Fruit fly (Drosophila melanogaster) whole organism, embryonic: ENCODE measurements around the gene fal.

Source experiments
- CG10431 ChIP-seq: fragments of 200-800 bp; sonication (Bioruptor generic); optimal IDR thresholded peaks from 3 replicates; lab custom pipeline; 2018; ENCODE audit warnings: missing biosample characterization, mild to moderate bottlenecking, missing genetic modification characterization
- CG10543 ChIP-seq: fragments of 200-800 bp; sonication (Bioruptor generic); optimal IDR thresholded peaks from 3 replicates; lab custom pipeline; 2017; ENCODE audit warnings: missing biosample characterization, mild to moderate bottlenecking, missing genetic modification characterization, moderate library complexity
- CG11093 ChIP-seq: fragments of 200-800 bp; sonication (Bioruptor generic); IDR thresholded peaks from 3 replicates; pipeline ENCODE4 v1.3.6; 2022; ENCODE audit warnings: missing biosample characterization, missing genetic modification characterization
- CG11247 ChIP-seq: fragments of 200-800 bp; sonication (Bioruptor generic); IDR thresholded peaks from 2 replicates; pipeline ENCODE4 v1.3.6; 2022; ENCODE audit warnings: missing biosample characterization, missing genetic modification characterization
- CG12219 ChIP-seq: fragments of 200-800 bp; sonication (Bioruptor generic); optimal IDR thresholded peaks from 3 replicates; lab custom pipeline; 2018; ENCODE audit warnings: missing biosample characterization, mild to moderate bottlenecking, missing genetic modification characterization
- CG12391 ChIP-seq: fragments of 200-800 bp; sonication (Bioruptor generic); optimal IDR thresholded peaks from 3 replicates; lab custom pipeline; 2018; ENCODE audit warnings: missing biosample characterization, mild to moderate bottlenecking, missing genetic modification characterization, moderate library complexity
- CG13624 ChIP-seq: fragments of 200-800 bp; sonication (Bioruptor generic); optimal IDR thresholded peaks from 2 replicates; lab custom pipeline; 2016; ENCODE audit warnings: missing biosample characterization, missing genetic modification characterization
- CG14710 ChIP-seq: fragments of 200-800 bp; sonication (Bioruptor generic); optimal IDR thresholded peaks from 3 replicates; lab custom pipeline; 2019; ENCODE audit warnings: missing biosample characterization, mild to moderate bottlenecking, missing genetic modification characterization, moderate library complexity
- CG15269 ChIP-seq: fragments of 200-800 bp; sonication (Bioruptor generic); optimal IDR thresholded peaks from 2 replicates; lab custom pipeline; 2018; ENCODE audit warnings: missing biosample characterization, mild to moderate bottlenecking, missing genetic modification characterization, moderate library complexity
- CG1602 ChIP-seq: fragments of 200-800 bp; sonication (Bioruptor generic); optimal IDR thresholded peaks from 3 replicates; lab custom pipeline; 2016; ENCODE audit warnings: missing biosample characterization, missing genetic modification characterization
- CG16779 ChIP-seq: fragments of 200-800 bp; sonication (Bioruptor generic); IDR thresholded peaks from 2 replicates; pipeline ENCODE4 v1.3.6; 2022; ENCODE audit warnings: missing biosample characterization, missing genetic modification characterization
- CG16813 ChIP-seq: fragments of 200-800 bp; sonication (Bioruptor generic); IDR thresholded peaks from 3 replicates; pipeline ENCODE4 v1.3.6; 2022; ENCODE audit warnings: missing biosample characterization, missing genetic modification characterization; ENCODE audit not compliant: partially characterized antibody
- CG17361 ChIP-seq: fragments of 200-800 bp; sonication (Bioruptor generic); IDR thresholded peaks from 3 replicates; pipeline ENCODE4 v1.3.6; 2022; ENCODE audit warnings: missing biosample characterization, missing genetic modification characterization
- CG30403 ChIP-seq: fragments of 200-800 bp; sonication (Bioruptor generic); optimal IDR thresholded peaks from 3 replicates; lab custom pipeline; 2016; ENCODE audit warnings: missing biosample characterization, missing genetic modification characterization
- CG31365 ChIP-seq: fragments of 200-800 bp; sonication (Bioruptor generic); optimal IDR thresholded peaks from 2 replicates; lab custom pipeline; 2018; ENCODE audit warnings: missing biosample characterization, mild to moderate bottlenecking, missing genetic modification characterization
- CG34376 ChIP-seq: fragments of 200-800 bp; sonication (Bioruptor generic); optimal IDR thresholded peaks from 2 replicates; lab custom pipeline; 2018; ENCODE audit warnings: missing biosample characterization, mild to moderate bottlenecking, missing genetic modification characterization
- CG34422 ChIP-seq: fragments of 200-800 bp; sonication (Bioruptor generic); IDR thresholded peaks from 3 replicates; pipeline ENCODE4 v1.3.6; 2022; ENCODE audit warnings: missing biosample characterization, missing genetic modification characterization
- CG3995 ChIP-seq: fragments of 200-800 bp; sonication (Bioruptor generic); optimal IDR thresholded peaks from 3 replicates; lab custom pipeline; 2016; ENCODE audit warnings: missing biosample characterization, missing genetic modification characterization
- CG4707 ChIP-seq: fragments of 200-800 bp; sonication (Bioruptor generic); optimal IDR thresholded peaks from 2 replicates; lab custom pipeline; 2018; ENCODE audit warnings: missing biosample characterization, mild to moderate bottlenecking, missing genetic modification characterization, moderate library complexity
- CG8281 ChIP-seq: fragments of 200-800 bp; sonication (Bioruptor generic); optimal IDR thresholded peaks from 2 replicates; lab custom pipeline; 2018; ENCODE audit warnings: missing biosample characterization, mild to moderate bottlenecking, missing genetic modification characterization, moderate library complexity
- CG8765 ChIP-seq: fragments of 200-800 bp; sonication (Bioruptor generic); IDR thresholded peaks from 2 replicates; pipeline ENCODE4 v1.3.6; 2022; ENCODE audit warnings: missing biosample characterization, missing genetic modification characterization
- CG9932 ChIP-seq: fragments of 200-800 bp; sonication (Bioruptor generic); IDR thresholded peaks from 2 replicates; pipeline ENCODE4 v1.3.6; 2022; ENCODE audit warnings: missing biosample characterization, missing genetic modification characterization
- CkIIα-i1 ChIP-seq: fragments of 200-800 bp; sonication (Bioruptor generic); IDR thresholded peaks from 2 replicates; pipeline ENCODE4 v1.3.6; 2022; ENCODE audit warnings: missing biosample characterization, missing genetic modification characterization
- Dek ChIP-seq: fragments of 200-800 bp; sonication (Bioruptor generic); optimal IDR thresholded peaks from 3 replicates; lab custom pipeline; 2019; ENCODE audit warnings: missing biosample characterization, mild to moderate bottlenecking, missing genetic modification characterization, moderate library complexity
- Doc3 ChIP-seq: fragments of 200-800 bp; sonication (Bioruptor generic); IDR thresholded peaks from 3 replicates; pipeline ENCODE4 v1.3.6; 2022; ENCODE audit warnings: missing biosample characterization, missing genetic modification characterization; ENCODE audit not compliant: partially characterized antibody
- E2f2 ChIP-seq: fragments of 200-800 bp; sonication (Bioruptor generic); IDR thresholded peaks from 2 replicates; pipeline ENCODE4 v1.3.6; 2022; ENCODE audit warnings: missing biosample characterization, missing genetic modification characterization
- HHEX ChIP-seq: fragments of 200-800 bp; sonication (Bioruptor generic); optimal IDR thresholded peaks from 3 replicates; lab custom pipeline; 2017; ENCODE audit warnings: missing biosample characterization, mild to moderate bottlenecking, missing genetic modification characterization, missing genetic modification reagents
- Hr39 ChIP-seq: fragments of >200 bp; optimal IDR thresholded peaks from 2 replicates; lab custom pipeline; 2017
- Med ChIP-seq: fragments of 200-800 bp; sonication (Bioruptor generic); peaks from one replicate; lab custom pipeline; 2016; ENCODE audit warnings: missing biosample characterization, missing genetic modification characterization, mild to moderate bottlenecking, inconsistent platforms, moderate library complexity
- NC2β ChIP-seq: fragments of 200-800 bp; sonication (Bioruptor generic); optimal IDR thresholded peaks from 2 replicates; lab custom pipeline; 2016; ENCODE audit warnings: missing biosample characterization, missing genetic modification characterization
- Sox102F ChIP-seq: fragments of 200-800 bp; sonication (Bioruptor generic); optimal IDR thresholded peaks from 2 replicates; lab custom pipeline; 2018; ENCODE audit warnings: missing biosample characterization, mild to moderate bottlenecking, missing genetic modification characterization, moderate library complexity
- Sry-δ ChIP-seq: fragments of 200-800 bp; sonication (Bioruptor generic); optimal IDR thresholded peaks from 2 replicates; lab custom pipeline; 2016; ENCODE audit warnings: missing biosample characterization, missing genetic modification characterization
- Tbp ChIP-seq: fragments of >200 bp; optimal IDR thresholded peaks from 2 replicates; lab custom pipeline; 2018; ENCODE audit warnings: missing biosample characterization, missing genetic modification characterization
- ab ChIP-seq: fragments of 200-800 bp; sonication (Bioruptor generic); optimal IDR thresholded peaks from 2 replicates; lab custom pipeline; 2016; ENCODE audit warnings: missing biosample characterization, missing genetic modification characterization
- ase ChIP-seq: fragments of 200-800 bp; sonication (Bioruptor generic); IDR thresholded peaks from 3 replicates; pipeline ENCODE4 v1.3.6; 2022; ENCODE audit warnings: missing biosample characterization, missing genetic modification characterization
- bcd ChIP-seq: fragments of 200-800 bp; sonication (Bioruptor generic); optimal IDR thresholded peaks from 2 replicates; lab custom pipeline; 2017; ENCODE audit warnings: missing biosample characterization, mild to moderate bottlenecking, missing genetic modification characterization
- croc ChIP-seq: fragments of 200-800 bp; sonication (Bioruptor generic); conservative IDR thresholded peaks from 3 replicates; pipeline ENCODE4 v1.3.6; 2022; ENCODE audit warnings: missing biosample characterization, missing genetic modification characterization
- dmrt11E ChIP-seq: fragments of 200-800 bp; sonication (Bioruptor generic); optimal IDR thresholded peaks from 3 replicates; lab custom pipeline; 2018; ENCODE audit warnings: missing biosample characterization, mild to moderate bottlenecking, missing genetic modification characterization, moderate library complexity
- eyg ChIP-seq: fragments of 200-800 bp; sonication (Bioruptor generic); optimal IDR thresholded peaks from 3 replicates; lab custom pipeline; 2016; ENCODE audit warnings: missing biosample characterization, missing genetic modification characterization
- fd64A ChIP-seq: fragments of 200-800 bp; sonication (Bioruptor generic); optimal IDR thresholded peaks from 3 replicates; lab custom pipeline; 2018; ENCODE audit warnings: missing biosample characterization, mild to moderate bottlenecking, missing genetic modification characterization
- grau ChIP-seq: fragments of 200-800 bp; optimal IDR thresholded peaks from 3 replicates; lab custom pipeline; 2019; ENCODE audit warnings: missing biosample characterization, mild to moderate bottlenecking, missing genetic modification characterization, moderate library complexity
- gsb ChIP-seq: fragments of 200-800 bp; sonication (Bioruptor generic); IDR thresholded peaks from 2 replicates; pipeline ENCODE4 v1.3.6; 2022; ENCODE audit warnings: missing biosample characterization, missing genetic modification characterization
- inv ChIP-seq: fragments of 200-800 bp; sonication (Bioruptor generic); IDR thresholded peaks from 2 replicates; pipeline ENCODE4 v1.3.6; 2022; ENCODE audit warnings: missing biosample characterization, missing genetic modification characterization; ENCODE audit not compliant: partially characterized antibody
- lilli ChIP-seq: fragments of 200-800 bp; sonication (Bioruptor generic); optimal IDR thresholded peaks from 3 replicates; lab custom pipeline; 2016; ENCODE audit warnings: missing biosample characterization, missing genetic modification characterization
- pzg ChIP-seq: fragments of 200-800 bp; sonication (Bioruptor generic); optimal IDR thresholded peaks from 3 replicates; lab custom pipeline; 2018; ENCODE audit warnings: missing biosample characterization, mild to moderate bottlenecking, missing genetic modification characterization, moderate library complexity
- rib ChIP-seq: fragments of 200-800 bp; sonication (Bioruptor generic); IDR thresholded peaks from 2 replicates; pipeline ENCODE4 v1.3.6; 2022; ENCODE audit warnings: missing biosample characterization, missing genetic modification characterization
- ro ChIP-seq: fragments of 200-800 bp; sonication (Bioruptor generic); IDR thresholded peaks from 2 replicates; pipeline ENCODE4 v1.3.6; 2022; ENCODE audit warnings: missing biosample characterization, missing genetic modification characterization
- schlank ChIP-seq: fragments of 200-800 bp; sonication (Bioruptor generic); optimal IDR thresholded peaks from 2 replicates; lab custom pipeline; 2018; ENCODE audit warnings: missing biosample characterization, mild to moderate bottlenecking, missing genetic modification characterization
- sd ChIP-seq: fragments of 200-800 bp; sonication (Bioruptor generic); optimal IDR thresholded peaks from 3 replicates; lab custom pipeline; 2018; ENCODE audit warnings: missing biosample characterization, mild to moderate bottlenecking, missing genetic modification characterization, moderate library complexity
- toy ChIP-seq: fragments of 200-800 bp; sonication (Bioruptor generic); IDR thresholded peaks from 2 replicates; pipeline ENCODE4 v1.3.6; 2022; ENCODE audit warnings: missing biosample characterization, missing genetic modification characterization
- unpg ChIP-seq: fragments of 200-800 bp; sonication (Bioruptor generic); optimal IDR thresholded peaks from 3 replicates; lab custom pipeline; 2018; ENCODE audit warnings: missing biosample characterization, mild to moderate bottlenecking, missing genetic modification characterization, moderate library complexity

Gene fal

dm6 chr3L:19251643-19252042 is 42.7 kb upstream of the fal start (continued):
- TF ChIP-seq CG15269 (tag; lab: Kevin White, UChicago) = peak; percentile 37
- TF ChIP-seq CG4707 = no peak
- peak; percentile 20 for TF ChIP-seq CG14710 (tag; lab: Kevin White, UChicago)
- no peak for TF ChIP-seq CG8765 (GFP tag; lab: Robert Waterston, UW)
- no peak for TF ChIP-seq CG9932
- TF ChIP-seq CG3995 (GFP tag; lab: Kevin White, UChicago) = no peak
- no peak for TF ChIP-seq bcd (GFP tag; lab: Kevin White, UChicago)
- no peak for TF ChIP-seq Hr39 (lab: Kevin White, UChicago)
- TF ChIP-seq schlank = no peak
- no peak for TF ChIP-seq CG34422 (GFP tag; lab: Robert Waterston, UW)
- TF ChIP-seq CG16813 = no peak
- TF ChIP-seq CG11093 (GFP tag; lab: Robert Waterston, UW) = no peak
- TF ChIP-seq NC2β = no peak
- TF ChIP-seq grau (tag; lab: Kevin White, UChicago) = peak; percentile 55
- TF ChIP-seq CG12219 = no peak
- TF ChIP-seq fd64A (GFP tag; lab: Kevin White, UChicago) = no peak
- TF ChIP-seq sd (tag; lab: Kevin White, UChicago) = no peak
- no peak for TF ChIP-seq lilli (GFP tag; lab: Kevin White, UChicago)
- TF ChIP-seq rib (GFP tag; lab: Robert Waterston, UW) = no peak
- TF ChIP-seq eyg (GFP tag; lab: Kevin White, UChicago) = no peak
- TF ChIP-seq pzg (GFP tag; lab: Kevin White, UChicago) = no peak
- no peak for TF ChIP-seq ase (GFP tag; lab: Robert Waterston, UW)
- TF ChIP-seq Sry-δ (GFP tag; lab: Kevin White, UChicago) = no peak
- no peak for TF ChIP-seq CG31365 (tag; lab: Kevin White, UChicago)
- TF ChIP-seq CG30403 (GFP tag; lab: Kevin White, UChicago) = peak; percentile 25
- peak; percentile 1 for TF ChIP-seq dmrt11E (tag; lab: Kevin White, UChicago)
- no peak for TF ChIP-seq Dek (tag; lab: Kevin White, UChicago)
- TF ChIP-seq croc (GFP tag; lab: Robert Waterston, UW) = no peak
- no peak for TF ChIP-seq E2f2 (GFP tag; lab: Robert Waterston, UW)
- no peak for TF ChIP-seq gsb (GFP tag; lab: Robert Waterston, UW)
- TF ChIP-seq CG34376 (GFP tag; lab: Kevin White, UChicago) = no peak
- TF ChIP-seq, all 482 proteins: peak for 70

dm6 chr3L:19254715-19255428 is 39.5 kb upstream of the fal start, which contains the start of the genes mRpL21 and rept:
TSS of gene mRpL21 (minus strand) at chr3L:19255061.
TSS of gene rept (plus strand) at chr3L:19255340.
- TF ChIP-seq Doc3 (GFP tag; lab: Robert Waterston, UW) (no peak), Med (GFP tag; lab: Kevin White, UChicago) (peak; percentile 96), CG16779 (GFP tag; lab: Robert Waterston, UW) (peak; percentile 41; the same call in 1 of the 2 replicates), CG11247 (GFP tag; lab: Robert Waterston, UW) (0 out of 2 replicates have a peak, but pooled peaks have one; percentile 31), HHEX (GFP tag; lab: Kevin White, UChicago) (peak; percentile 15), toy (GFP tag; lab: Robert Waterston, UW) (no peak), Tbp (peak; percentile 51), ro (GFP tag; lab: Robert Waterston, UW) (no peak), CG1602 (no peak), CG13624 (GFP tag; lab: Kevin White, UChicago) (peak; percentile 78), unpg (GFP tag; lab: Kevin White, UChicago) (peak; percentile 52), inv (GFP tag; lab: Robert Waterston, UW) (no peak), Sox102F (GFP tag; lab: Kevin White, UChicago) (peak; percentile 5), CkIIα-i1 (no peak), CG12391 (tag; lab: Kevin White, UChicago) (peak; percentile 57), ab (GFP tag; lab: Kevin White, UChicago) (no peak), CG17361 (GFP tag; lab: Robert Waterston, UW) (peak; percentile 49; the same call in 1 of the 3 replicates), CG10543 (GFP tag; lab: Kevin White, UChicago) (peak; percentile 37), CG10431 (no peak), CG8281 (tag; lab: Kevin White, UChicago) (no peak)
